Fruit fly (Drosophila melanogaster) whole organism, pupa: Measurements from ENCODE around the gene CG3226.
A peak's percentile ranks its signal among the peaks of the same experiment; 100 is the strongest.

ENCODE experiments used
- CG10348 ChIP-seq: fragments of 200-800 bp; sonication (Bioruptor generic); IDR thresholded peaks from 2 replicates; pipeline ENCODE4 v1.3.6; 2022; ENCODE audit warnings: missing biosample characterization, missing genetic modification characterization
- CG12605 ChIP-seq: fragments of 200-800 bp; sonication (Bioruptor generic); IDR thresholded peaks from 2 replicates; pipeline ENCODE4 v1.3.6; 2022; ENCODE audit warnings: missing biosample characterization, missing genetic modification characterization
- CG13204 ChIP-seq: fragments of 200-800 bp; sonication (Bioruptor generic); optimal IDR thresholded peaks from 2 replicates; lab custom pipeline; 2018; ENCODE audit warnings: missing biosample characterization, mild to moderate bottlenecking, missing genetic modification characterization, moderate library complexity
- CG14655 ChIP-seq: fragments of 200-800 bp; sonication (Bioruptor generic); optimal IDR thresholded peaks from 3 replicates; lab custom pipeline; 2017; ENCODE audit warnings: mild to moderate bottlenecking, missing biosample characterization, missing genetic modification reagents, missing genetic modification characterization
- CG15710 ChIP-seq: fragments of 200-800 bp; sonication (Bioruptor generic); optimal IDR thresholded peaks from 2 replicates; lab custom pipeline; 2018; ENCODE audit warnings: missing biosample characterization, mild to moderate bottlenecking, missing genetic modification characterization, moderate library complexity
- CG17806 ChIP-seq: fragments of 200-800 bp; sonication (Bioruptor generic); optimal IDR thresholded peaks from 2 replicates; lab custom pipeline; 2018; ENCODE audit warnings: missing biosample characterization, mild to moderate bottlenecking, missing genetic modification characterization, moderate library complexity
- CG32121 ChIP-seq: fragments of 200-800 bp; sonication (Bioruptor generic); IDR thresholded peaks from 2 replicates; pipeline ENCODE4 v1.3.6; 2022; ENCODE audit warnings: missing biosample characterization, missing genetic modification characterization
- CG34367 ChIP-seq: fragments of 200-800 bp; sonication (Bioruptor generic); optimal IDR thresholded peaks from 2 replicates; lab custom pipeline; 2018; ENCODE audit warnings: missing biosample characterization, mild to moderate bottlenecking, missing genetic modification characterization
- CG4496 ChIP-seq: fragments of 200-800 bp; sonication (Bioruptor generic); IDR thresholded peaks from 3 replicates; pipeline ENCODE4 v1.3.6; 2022; ENCODE audit warnings: missing biosample characterization, missing genetic modification characterization
- CG8159 ChIP-seq: fragments of 200-800 bp; sonication (Bioruptor generic); optimal IDR thresholded peaks from 3 replicates; lab custom pipeline; 2018; ENCODE audit warnings: missing biosample characterization, mild to moderate bottlenecking, missing genetic modification characterization, moderate library complexity
- CG8301 ChIP-seq: fragments of 200-800 bp; sonication (Bioruptor generic); optimal IDR thresholded peaks from 2 replicates; lab custom pipeline; 2018; ENCODE audit warnings: missing biosample characterization, mild to moderate bottlenecking, missing genetic modification characterization
- CG9948 ChIP-seq: fragments of 200-800 bp; sonication (Bioruptor generic); optimal IDR thresholded peaks from 2 replicates; lab custom pipeline; 2018; ENCODE audit warnings: missing biosample characterization, mild to moderate bottlenecking, missing genetic modification characterization, moderate library complexity
- D1 ChIP-seq: fragments of 200-800 bp; sonication (Bioruptor generic); optimal IDR thresholded peaks from 2 replicates; lab custom pipeline; 2018; ENCODE audit warnings: missing biosample characterization, mild to moderate bottlenecking, missing genetic modification characterization, moderate library complexity
- EcR ChIP-seq: fragments of 200-800 bp; sonication (Bioruptor generic); optimal IDR thresholded peaks from 3 replicates; lab custom pipeline; 2019; ENCODE audit warnings: missing biosample characterization, missing genetic modification characterization, mild to moderate bottlenecking, moderate library complexity, missing genetic modification reagents
- Ets98B ChIP-seq: fragments of 200-800 bp; sonication (Bioruptor generic); IDR thresholded peaks from 2 replicates; pipeline ENCODE4 v1.3.6; 2022; ENCODE audit warnings: missing biosample characterization, missing genetic modification characterization
- Pif1A ChIP-seq: fragments of 200-800 bp; sonication (Bioruptor generic); optimal IDR thresholded peaks from 3 replicates; lab custom pipeline; 2016; ENCODE audit warnings: missing biosample characterization, missing genetic modification characterization
- Pif1B ChIP-seq: fragments of 200-800 bp; sonication (Bioruptor generic); optimal IDR thresholded peaks from 3 replicates; lab custom pipeline; 2016; ENCODE audit warnings: missing biosample characterization, missing genetic modification characterization
- Snoo ChIP-seq: fragments of 200-800 bp; sonication (Bioruptor generic); optimal IDR thresholded peaks from 3 replicates; lab custom pipeline; 2017; ENCODE audit warnings: missing biosample characterization, mild to moderate bottlenecking, missing genetic modification characterization, inconsistent platforms
- fd96Ca ChIP-seq: fragments of 200-800 bp; sonication (Bioruptor generic); IDR thresholded peaks from 3 replicates; pipeline ENCODE4 v1.3.6; 2022; ENCODE audit warnings: missing biosample characterization, missing genetic modification characterization
- gl ChIP-seq: fragments of 200-800 bp; sonication (Bioruptor generic); optimal IDR thresholded peaks from 2 replicates; lab custom pipeline; 2018; ENCODE audit warnings: missing biosample characterization, mild to moderate bottlenecking, missing genetic modification characterization
- rn ChIP-seq: fragments of 200-800 bp; sonication (Bioruptor generic); IDR thresholded peaks from 2 replicates; pipeline ENCODE4 v1.3.6; 2022; ENCODE audit warnings: missing biosample characterization, missing genetic modification characterization

Gene CG3226

dm6 chrX:6654198-6654831 lies at the start of gene CG3226, which contains the start of gene Cdc7:
Gene CG3226 (minus strand): TSS chrX:6654248.
Gene Cdc7 (plus strand): TSS chrX:6654541.
- TF ChIP-seq CG8301 (tag; lab: Kevin White, UChicago) (no peak), EcR (no peak), D1 (no peak), Snoo (tag; lab: Kevin White, UChicago) (peak; percentile 69), CG32121 (no peak), CG17806 (no peak), CG12605 (GFP tag; lab: Robert Waterston, UW) (no peak), gl (tag; lab: Kevin White, UChicago) (peak; percentile 12), CG10348 (no peak), CG15710 (peak; percentile 36), fd96Ca (GFP tag; lab: Robert Waterston, UW) (0 out of 3 replicates have a peak, but pooled peaks have one; percentile 8), Pif1B (GFP tag; lab: Kevin White, UChicago) (peak; percentile 12), rn (no peak), Ets98B (GFP tag; lab: Robert Waterston, UW) (0 out of 2 replicates have a peak, but pooled peaks have one; percentile 33), CG8159 (tag; lab: Kevin White, UChicago) (peak; percentile 41), CG34367 (tag; lab: Kevin White, UChicago) (peak; percentile 51), CG4496 (GFP tag; lab: Robert Waterston, UW) (peak; percentile 62; the same call in 2 of the 3 replicates), CG13204 (GFP tag; lab: Kevin White, UChicago) (peak; percentile 21), CG9948 (tag; lab: Kevin White, UChicago) (no peak), CG14655 (peak; percentile 33), Pif1A (GFP tag; lab: Kevin White, UChicago) (peak; percentile 47)
- TF ChIP-seq, all 21 proteins: peak for 12

dm6 chrX:6703237-6703636 lies 49.2 kb upstream of the CG3226 start:
- TF ChIP-seq fd96Ca (GFP tag; lab: Robert Waterston, UW) (no peak), CG4496 (GFP tag; lab: Robert Waterston, UW) (peak; percentile 38; the same call in 1 of the 3 replicates), CG12605 (GFP tag; lab: Robert Waterston, UW) (0 out of 2 replicates have a peak, but pooled peaks have one; percentile 5), CG17806 (peak; percentile 6), CG32121 (no peak), CG9948 (tag; lab: Kevin White, UChicago) (peak; percentile 22), Ets98B (GFP tag; lab: Robert Waterston, UW) (no peak), CG15710 (peak; percentile 6), Pif1A (GFP tag; lab: Kevin White, UChicago) (no peak), CG13204 (GFP tag; lab: Kevin White, UChicago) (no peak), rn (no peak), Pif1B (GFP tag; lab: Kevin White, UChicago) (no peak), CG14655 (peak; percentile 64), gl (tag; lab: Kevin White, UChicago) (no peak), CG8159 (tag; lab: Kevin White, UChicago) (peak; percentile 39), D1 (no peak), CG34367 (tag; lab: Kevin White, UChicago) (peak; percentile 14), CG10348 (no peak), Snoo (tag; lab: Kevin White, UChicago) (no peak), EcR (no peak), CG8301 (tag; lab: Kevin White, UChicago) (peak; percentile 15)

dm6 chrX:6702591-6702990 lies 48.5 kb upstream of the CG3226 start:
- TF ChIP-seq Ets98B (GFP tag; lab: Robert Waterston, UW) (no peak; the same call in 1 of the 2 replicates), CG32121 (peak; percentile 31; the same call in 1 of the 2 replicates), CG4496 (GFP tag; lab: Robert Waterston, UW) (peak; percentile 67), fd96Ca (GFP tag; lab: Robert Waterston, UW) (peak; percentile 31; the same call in 1 of the 3 replicates), CG34367 (tag; lab: Kevin White, UChicago) (no peak), CG15710 (no peak), CG12605 (GFP tag; lab: Robert Waterston, UW) (peak; percentile 32; the same call in 1 of the 2 replicates), CG10348 (no peak), D1 (no peak), CG9948 (tag; lab: Kevin White, UChicago) (no peak), Pif1A (GFP tag; lab: Kevin White, UChicago) (no peak), Pif1B (GFP tag; lab: Kevin White, UChicago) (no peak)

- TF ChIP-seq CG34367 (tag; lab: Kevin White, UChicago), result peak; percentile 74
- peak; percentile 33 for TF ChIP-seq gl (tag; lab: Kevin White, UChicago)
- peak; percentile 74 for TF ChIP-seq CG17806
- TF ChIP-seq CG32121, result peak; percentile 83
- TF ChIP-seq Ets98B (GFP tag; lab: Robert Waterston, UW), result peak; percentile 78
- TF ChIP-seq Pif1B (GFP tag; lab: Kevin White, UChicago), result peak; percentile 67
- TF ChIP-seq CG12605 (GFP tag; lab: Robert Waterston, UW), result peak; percentile 53; the same call in 1 of the 2 replicates
- peak; percentile 51 for TF ChIP-seq rn
- TF ChIP-seq EcR, result no peak
- TF ChIP-seq D1, result peak; percentile 43
- TF ChIP-seq CG8159 (tag; lab: Kevin White, UChicago), result peak; percentile 83
- peak; percentile 9 for TF ChIP-seq Snoo (tag; lab: Kevin White, UChicago)
- TF ChIP-seq CG8301 (tag; lab: Kevin White, UChicago), result peak; percentile 80
- peak; percentile 74 for TF ChIP-seq CG9948 (tag; lab: Kevin White, UChicago)
- TF ChIP-seq CG10348, result 0 out of 2 replicates have a peak, but pooled peaks have one; percentile 45
- peak; percentile 54 for TF ChIP-seq CG13204 (GFP tag; lab: Kevin White, UChicago)
- TF ChIP-seq CG14655, result peak; percentile 82
- TF ChIP-seq CG15710, result peak; percentile 78
- TF ChIP-seq CG4496 (GFP tag; lab: Robert Waterston, UW), result peak; percentile 88
- peak; percentile 74 for TF ChIP-seq Pif1A (GFP tag; lab: Kevin White, UChicago)
- peak; percentile 66; the same call in 2 of the 3 replicates for TF ChIP-seq fd96Ca (GFP tag; lab: Robert Waterston, UW)
- TF ChIP-seq, all 21 proteins: peak for 20
Observed at dm6 chrX:6702028-6702433, 48.0 kb upstream of the CG3226 start.
